Worm (Caenorhabditis elegans): ENCODE results near the gene C54E4.4.
"Not testable (repeated sequence)": the region's sequence is repeated elsewhere in the genome, so short reads cannot be mapped to it uniquely, and the experiment has no call there.

Gene C54E4.4

DNA sequence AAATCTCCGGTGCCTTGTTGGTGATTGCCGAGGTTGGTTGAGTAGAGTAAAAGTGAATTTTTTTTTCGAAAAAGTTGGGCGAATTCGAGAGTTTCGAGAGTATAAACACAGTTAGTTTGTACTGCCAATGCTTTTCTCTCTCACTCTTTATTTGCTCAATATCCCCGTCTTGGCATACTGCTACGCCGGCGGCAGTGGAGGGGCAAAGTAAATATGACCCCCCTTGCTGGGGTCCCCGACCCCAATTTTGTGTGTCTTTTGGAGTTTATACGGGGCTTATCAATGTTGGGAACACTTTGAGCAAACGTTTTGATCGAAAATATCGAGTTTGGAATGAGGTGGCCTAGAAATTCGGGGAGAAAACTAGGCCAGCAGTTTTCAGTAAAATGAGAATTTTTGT is at the start of gene C54E4.4:
TSS of gene C54E4.4 (minus strand) at position 101 of the 400 bp plus-strand sequence.
- no peak for TF ChIP-seq ref-1 (GFP tag; conservative IDR thresholded peaks at IDR 0.05)
- TF ChIP-seq med-1 (GFP tag; optimal IDR thresholded peaks at IDR 0.05; ENCODE audit: insufficient read depth), result no peak

DNA sequence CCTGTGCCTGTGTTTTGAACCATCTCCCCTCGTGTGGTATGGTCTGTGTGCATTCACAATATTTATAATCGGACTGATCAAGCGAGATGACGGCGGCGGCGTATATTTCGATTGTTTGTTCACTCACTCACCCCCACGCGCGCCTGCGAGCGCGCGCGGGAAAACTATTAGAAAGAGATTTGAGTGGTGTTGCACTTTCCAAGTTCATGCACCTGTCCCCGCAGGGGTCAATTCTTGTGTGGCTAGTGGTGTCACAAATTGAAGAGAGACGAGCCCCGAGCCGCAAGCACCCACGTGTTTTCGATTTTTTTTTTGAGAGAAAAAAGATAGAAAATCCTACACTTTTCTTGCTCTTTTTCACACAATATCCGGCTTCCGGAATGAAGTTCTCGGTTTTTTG is 48.8 kb upstream of the C54E4.4 start:
- TF ChIP-seq flt-1 (GFP tag; IDR thresholded peaks at IDR 0.05), result no peak
- TF ChIP-seq med-1 (GFP tag; optimal IDR thresholded peaks at IDR 0.05; ENCODE audit: insufficient read depth), result no peak
- no peak for TF ChIP-seq T22C8.4 (GFP tag; IDR thresholded peaks at IDR 0.05)

DNA sequence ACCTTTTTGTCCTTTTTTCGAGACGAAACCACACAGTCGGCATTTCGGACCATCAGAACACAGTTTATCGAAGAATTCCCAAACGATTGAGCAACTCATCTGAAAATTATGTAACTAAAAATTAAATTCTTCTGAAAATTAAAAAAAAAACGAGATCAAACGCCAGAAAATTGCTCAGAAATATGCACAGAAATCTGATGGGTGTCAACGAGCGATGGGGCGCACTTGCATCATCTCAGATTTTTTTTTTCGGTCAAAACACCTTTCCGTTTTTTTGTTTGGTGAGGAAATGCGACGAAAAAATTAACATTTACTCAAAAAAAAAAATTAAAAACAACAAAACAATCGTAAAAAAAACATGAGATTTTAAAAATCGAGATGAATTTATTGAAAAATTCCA is 48.3 kb upstream of the C54E4.4 start, which contains the start of gene T04C4.3:
TSS of gene T04C4.3 (minus strand) at position 101 of the 400 bp plus-strand sequence.
- not testable (repeated sequence) for TF ChIP-seq flt-1 (GFP tag; IDR thresholded peaks at IDR 0.05); med-1 (GFP tag; optimal IDR thresholded peaks at IDR 0.05; ENCODE audit: insufficient read depth); ref-1 (GFP tag; conservative IDR thresholded peaks at IDR 0.05)

DNA sequence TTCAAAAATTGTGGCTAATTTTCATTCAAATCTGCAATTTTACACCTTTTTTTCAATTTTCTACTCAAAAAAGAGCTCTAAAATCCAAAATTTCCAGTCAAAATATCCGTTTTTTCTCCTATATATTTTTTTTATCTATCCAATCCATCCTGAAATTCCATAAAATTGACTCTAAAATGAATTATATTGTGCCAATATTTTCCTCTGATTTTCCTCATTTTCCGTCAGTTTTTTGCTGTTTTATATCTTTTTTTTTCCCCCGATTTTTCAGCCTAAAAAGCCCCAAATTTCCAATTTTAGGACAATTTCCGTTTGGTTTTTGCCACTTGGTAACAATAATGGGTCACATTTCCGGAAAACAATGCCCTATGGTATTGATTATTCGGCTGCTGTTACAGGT is 30.3 kb upstream of the C54E4.4 start, which contains the start of gene Y71G10AR.4:
TSS of gene Y71G10AR.4 (plus strand) at position 301 of the 400 bp plus-strand sequence.
- TF ChIP-seq ztf-29 (GFP tag; IDR thresholded peaks at IDR 0.05) (no peak), T22C8.4 (GFP tag; IDR thresholded peaks at IDR 0.05) (no peak), med-1 (GFP tag; optimal IDR thresholded peaks at IDR 0.05; ENCODE audit: insufficient read depth) (no peak), flt-1 (GFP tag; IDR thresholded peaks at IDR 0.05) (no peak), tab-1 (GFP tag; IDR thresholded peaks at IDR 0.05) (no peak), cog-1 (tag; optimal IDR thresholded peaks at IDR 0.05) (no peak), ref-1 (GFP tag; conservative IDR thresholded peaks at IDR 0.05) (no peak), klf-2 (GFP tag; conservative IDR thresholded peaks at IDR 0.05) (no peak), ztf-23 (GFP tag; IDR thresholded peaks at IDR 0.05) (no peak)

DNA sequence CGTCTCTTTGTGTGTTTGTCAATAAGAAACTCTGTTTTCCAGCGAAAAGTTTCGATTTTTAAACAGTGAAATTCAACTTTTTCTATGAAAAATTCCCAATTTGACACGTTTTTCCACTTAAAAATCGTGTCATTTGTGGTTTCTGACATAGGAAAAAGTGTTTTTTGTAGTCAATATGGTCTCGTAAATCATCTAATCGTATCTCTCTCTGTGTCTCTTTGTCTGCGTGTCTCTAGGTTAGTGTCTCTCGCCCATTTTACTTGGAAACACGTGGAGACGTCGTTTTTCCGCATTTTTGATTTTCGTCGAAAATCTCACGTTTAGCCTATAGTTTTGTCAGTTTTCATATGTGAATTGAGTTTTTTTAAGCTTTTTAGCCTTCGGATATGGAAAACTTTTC is 27.2 kb upstream of the C54E4.4 start:
- no peak for TF ChIP-seq med-1 (GFP tag; optimal IDR thresholded peaks at IDR 0.05; ENCODE audit: insufficient read depth)
- no peak for TF ChIP-seq ztf-29 (GFP tag; IDR thresholded peaks at IDR 0.05)
- no peak for TF ChIP-seq T22C8.4 (GFP tag; IDR thresholded peaks at IDR 0.05)
- no peak for TF ChIP-seq tab-1 (GFP tag; IDR thresholded peaks at IDR 0.05)

DNA sequence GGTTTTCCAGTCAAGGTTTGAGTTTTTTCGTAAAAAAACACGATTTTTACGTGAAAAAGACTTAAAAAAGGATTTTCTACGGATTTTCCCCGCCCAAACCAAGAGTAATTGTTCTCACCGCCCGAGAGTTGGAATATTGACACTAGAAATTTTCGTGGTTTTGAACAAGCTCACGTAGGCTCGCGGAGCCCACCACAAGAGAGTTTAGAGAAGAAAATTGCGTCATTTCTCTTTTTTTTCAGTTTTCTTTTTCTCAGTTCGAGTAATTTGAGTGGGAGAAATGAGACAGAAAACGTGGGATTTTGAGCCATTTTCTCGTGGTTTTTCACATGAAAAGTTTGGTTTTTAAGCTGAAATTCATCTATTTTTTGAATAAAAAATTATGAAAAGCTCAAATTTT is 25.1 kb upstream of the C54E4.4 start:
- TF ChIP-seq tab-1 (GFP tag; IDR thresholded peaks at IDR 0.05) (no peak), T22C8.4 (GFP tag; IDR thresholded peaks at IDR 0.05) (no peak), ref-1 (GFP tag; conservative IDR thresholded peaks at IDR 0.05) (no peak), klf-2 (GFP tag; conservative IDR thresholded peaks at IDR 0.05) (no peak), med-1 (GFP tag; optimal IDR thresholded peaks at IDR 0.05; ENCODE audit: insufficient read depth) (no peak), flt-1 (GFP tag; IDR thresholded peaks at IDR 0.05) (no peak), cog-1 (tag; optimal IDR thresholded peaks at IDR 0.05) (no peak), ztf-29 (GFP tag; IDR thresholded peaks at IDR 0.05) (no peak), ztf-23 (GFP tag; IDR thresholded peaks at IDR 0.05) (no peak)

DNA sequence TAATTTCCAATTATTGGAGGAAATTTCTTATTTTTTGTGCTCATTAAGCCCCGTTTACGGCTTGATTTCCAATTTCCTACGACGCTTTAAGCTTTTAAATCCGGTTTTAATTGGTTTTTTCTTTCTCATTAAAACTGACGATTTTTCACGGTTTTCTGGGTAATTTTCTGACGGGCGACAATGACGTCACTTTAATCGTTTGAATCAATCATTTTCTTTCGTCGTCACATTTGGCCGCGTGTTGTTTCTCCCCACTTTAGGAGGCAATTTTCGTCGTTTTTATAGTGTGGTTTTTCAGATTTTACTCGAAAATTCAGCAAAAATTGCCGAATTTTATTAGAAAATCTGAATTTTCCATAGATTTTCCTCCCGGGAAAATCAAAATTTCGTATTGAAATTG is 24.6 kb upstream of the C54E4.4 start:
- no peak for TF ChIP-seq T22C8.4 (GFP tag; IDR thresholded peaks at IDR 0.05)
- TF ChIP-seq ref-1 (GFP tag; conservative IDR thresholded peaks at IDR 0.05), result no peak
- no peak for TF ChIP-seq klf-2 (GFP tag; conservative IDR thresholded peaks at IDR 0.05)
- no peak for TF ChIP-seq ztf-23 (GFP tag; IDR thresholded peaks at IDR 0.05)
- TF ChIP-seq tab-1 (GFP tag; IDR thresholded peaks at IDR 0.05), result no peak
- TF ChIP-seq med-1 (GFP tag; optimal IDR thresholded peaks at IDR 0.05; ENCODE audit: insufficient read depth), result no peak

DNA sequence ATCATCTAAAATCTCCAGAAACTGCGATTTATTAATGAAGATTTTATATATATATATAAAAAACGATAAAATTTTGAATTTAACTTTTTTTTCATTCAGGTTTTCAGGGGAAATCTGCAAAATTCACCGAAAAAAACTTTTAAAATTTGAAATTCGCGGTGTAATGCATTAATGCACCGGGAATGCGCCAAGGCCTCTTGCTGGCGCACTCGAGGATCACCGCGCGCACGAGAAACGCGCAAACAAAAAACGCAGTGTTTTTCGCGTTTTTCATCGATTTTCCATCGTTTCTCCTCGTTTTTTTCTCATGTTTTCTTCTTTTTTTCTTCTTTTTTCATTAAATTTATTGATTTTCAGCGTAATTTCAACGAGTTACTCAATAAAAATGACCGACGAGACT is 9.1 kb upstream of the C54E4.4 start, which contains the start of gene hrpu-2:
TSS of gene hrpu-2 (plus strand) at position 352 of the 400 bp plus-strand sequence.
- TF ChIP-seq cog-1 (tag; optimal IDR thresholded peaks at IDR 0.05), result peak; percentile 36
- no peak for TF ChIP-seq tab-1 (GFP tag; IDR thresholded peaks at IDR 0.05)
- TF ChIP-seq ztf-23 (GFP tag; IDR thresholded peaks at IDR 0.05), result peak; percentile 70; the same call in 1 of the 2 replicates

DNA sequence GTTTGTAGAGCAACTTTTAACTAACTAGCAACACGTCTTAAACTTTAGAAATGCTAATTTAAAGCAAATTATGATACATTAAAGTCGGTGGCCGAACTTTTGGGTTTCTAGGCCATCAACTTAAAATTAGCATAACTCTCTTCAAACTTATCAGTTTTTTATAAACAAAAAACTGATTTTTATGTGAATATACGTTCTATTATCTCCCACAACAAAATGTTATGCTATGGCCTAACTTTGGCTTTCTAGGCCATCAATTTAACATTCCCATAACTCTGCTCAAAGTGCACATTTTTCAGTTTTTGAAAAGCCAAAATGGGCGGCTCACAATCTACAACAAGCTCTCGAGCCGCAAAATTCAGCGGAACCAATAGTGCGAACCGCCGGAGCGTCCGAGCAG is 6.9 kb upstream of the C54E4.4 start, which contains the start of gene C54E4.1:
TSS of gene C54E4.1 (plus strand) at position 301 of the 400 bp plus-strand sequence.
- TF ChIP-seq tab-1 (GFP tag; IDR thresholded peaks at IDR 0.05), result no peak
- no peak for TF ChIP-seq cog-1 (tag; optimal IDR thresholded peaks at IDR 0.05)
- no peak for TF ChIP-seq med-1 (GFP tag; optimal IDR thresholded peaks at IDR 0.05; ENCODE audit: insufficient read depth)
- TF ChIP-seq ztf-23 (GFP tag; IDR thresholded peaks at IDR 0.05), result no peak
- TF ChIP-seq ref-1 (GFP tag; conservative IDR thresholded peaks at IDR 0.05), result no peak
- no peak for TF ChIP-seq T22C8.4 (GFP tag; IDR thresholded peaks at IDR 0.05)
- TF ChIP-seq klf-2 (GFP tag; conservative IDR thresholded peaks at IDR 0.05), result no peak
- TF ChIP-seq flt-1 (GFP tag; IDR thresholded peaks at IDR 0.05), result no peak
- no peak for TF ChIP-seq ztf-29 (GFP tag; IDR thresholded peaks at IDR 0.05)

DNA sequence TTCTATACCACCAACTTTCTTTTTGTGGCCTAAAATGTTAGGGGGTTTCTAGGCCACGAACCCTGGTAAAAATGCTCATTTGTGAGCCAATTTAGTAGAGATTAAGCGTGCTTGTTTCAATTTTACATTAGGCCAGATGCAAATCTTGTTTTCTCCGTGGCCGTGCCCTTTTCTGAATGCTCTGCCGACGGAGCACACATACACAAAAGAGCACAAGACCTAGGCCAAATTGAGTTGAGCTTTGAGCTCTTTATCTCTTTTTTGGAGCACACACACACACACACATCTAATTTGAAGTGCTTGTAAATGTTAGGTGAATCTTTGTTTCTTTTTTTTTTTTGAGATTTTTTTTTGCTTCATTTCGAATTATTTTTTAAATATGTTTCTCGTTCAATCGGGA is 4.5 kb upstream of the C54E4.4 start:
- TF ChIP-seq T22C8.4 (GFP tag; IDR thresholded peaks at IDR 0.05), result no peak
- no peak for TF ChIP-seq klf-2 (GFP tag; conservative IDR thresholded peaks at IDR 0.05)
- TF ChIP-seq med-1 (GFP tag; optimal IDR thresholded peaks at IDR 0.05; ENCODE audit: insufficient read depth), result no peak
- no peak for TF ChIP-seq ztf-29 (GFP tag; IDR thresholded peaks at IDR 0.05)
- TF ChIP-seq tab-1 (GFP tag; IDR thresholded peaks at IDR 0.05), result no peak
- no peak for TF ChIP-seq flt-1 (GFP tag; IDR thresholded peaks at IDR 0.05)
- no peak for TF ChIP-seq ref-1 (GFP tag; conservative IDR thresholded peaks at IDR 0.05)
- no peak for TF ChIP-seq cog-1 (tag; optimal IDR thresholded peaks at IDR 0.05)
- no peak for TF ChIP-seq ztf-23 (GFP tag; IDR thresholded peaks at IDR 0.05)

DNA sequence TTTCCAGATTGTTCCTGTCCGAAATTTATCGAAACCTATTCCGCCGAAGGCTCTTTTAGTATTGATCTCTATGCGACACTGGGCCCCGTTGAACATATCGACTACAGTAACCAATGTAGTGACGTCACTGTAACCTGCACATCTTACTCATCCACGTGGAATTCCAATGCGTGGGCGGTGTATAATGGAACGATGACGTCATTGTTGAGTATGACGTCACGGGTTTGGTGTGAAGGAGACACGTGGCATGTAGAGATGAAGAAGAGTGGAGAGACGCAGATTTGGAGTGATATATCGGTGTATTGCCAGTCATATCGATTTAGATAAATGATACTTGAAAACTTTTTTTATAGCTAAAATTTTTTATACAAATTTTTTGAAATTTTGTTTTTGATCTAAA is 1.9 kb upstream of the C54E4.4 start:
- TF ChIP-seq cog-1 (tag; optimal IDR thresholded peaks at IDR 0.05) (no peak), med-1 (GFP tag; optimal IDR thresholded peaks at IDR 0.05; ENCODE audit: insufficient read depth) (no peak), tab-1 (GFP tag; IDR thresholded peaks at IDR 0.05) (no peak), klf-2 (GFP tag; conservative IDR thresholded peaks at IDR 0.05) (no peak), flt-1 (GFP tag; IDR thresholded peaks at IDR 0.05) (no peak), ztf-23 (GFP tag; IDR thresholded peaks at IDR 0.05) (no peak), T22C8.4 (GFP tag; IDR thresholded peaks at IDR 0.05) (no peak), ztf-29 (GFP tag; IDR thresholded peaks at IDR 0.05) (no peak), ref-1 (GFP tag; conservative IDR thresholded peaks at IDR 0.05) (no peak)

Data from whole organism, midembryonic.